Worm (Caenorhabditis elegans): ENCODE data around the gene C16E9.2.

The C16E9.2 gene

ce11 chrX:6934453-6934852 is 1.1 kb upstream of the C16E9.2 start:
- TF ChIP-seq nfya-1 (tag; optimal IDR thresholded peaks at IDR 0.05; ENCODE audit: insufficient read depth) = peak; percentile 97
- peak; percentile 63 for TF ChIP-seq lin-15B (tag; optimal IDR thresholded peaks at IDR 0.05)
- TF ChIP-seq sea-2 (GFP tag; optimal IDR thresholded peaks at IDR 0.05) = no peak
- no peak for TF ChIP-seq fos-1 (tag; optimal IDR thresholded peaks at IDR 0.05)
- no peak for TF ChIP-seq egl-27 (tag; optimal IDR thresholded peaks at IDR 0.05)
- TF ChIP-seq eor-1 (tag; optimal IDR thresholded peaks at IDR 0.05) = no peak
- no peak for TF ChIP-seq aly-2 (tag; optimal IDR thresholded peaks at IDR 0.05)
- no peak for TF ChIP-seq mml-1 (tag; optimal IDR thresholded peaks at IDR 0.05)
- TF ChIP-seq snpc-4 (tag; optimal IDR thresholded peaks at IDR 0.05) = peak; percentile 39
- no peak for TF ChIP-seq zag-1 (tag; optimal IDR thresholded peaks at IDR 0.05)
- TF ChIP-seq lsy-12 (tag; optimal IDR thresholded peaks at IDR 0.05) = no peak
- TF ChIP-seq elt-2 (tag; optimal IDR thresholded peaks at IDR 0.05) = peak; percentile 32
- no peak for TF ChIP-seq mdl-1 (tag; optimal IDR thresholded peaks at IDR 0.05)
- TF ChIP-seq unc-62 (GFP tag; optimal IDR thresholded peaks at IDR 0.05) = no peak
- TF ChIP-seq nhr-67 (tag; optimal IDR thresholded peaks at IDR 0.05) = no peak
- no peak for TF ChIP-seq ztf-11 (tag; optimal IDR thresholded peaks at IDR 0.05)
- TF ChIP-seq pha-4 (tag; optimal IDR thresholded peaks at IDR 0.05) = peak; percentile 93
- peak; percentile 45 for TF ChIP-seq nhr-23 (tag; optimal IDR thresholded peaks at IDR 0.05)
- TF ChIP-seq ama-1 (optimal IDR thresholded peaks at IDR 0.05) = no peak
- TF ChIP-seq ztf-4 (tag; optimal IDR thresholded peaks at IDR 0.05) = no peak
- no peak for TF ChIP-seq nhr-11 (tag; optimal IDR thresholded peaks at IDR 0.05)
- TF ChIP-seq elt-1 (tag; optimal IDR thresholded peaks at IDR 0.05) = no peak
- peak; percentile 14 for TF ChIP-seq pqm-1 (tag; optimal IDR thresholded peaks at IDR 0.05)
- peak; percentile 31 for TF ChIP-seq lin-39 (tag; optimal IDR thresholded peaks at IDR 0.05)
- TF ChIP-seq ceh-16 (tag; optimal IDR thresholded peaks at IDR 0.05) = no peak
- TF ChIP-seq nhr-77 (tag; optimal IDR thresholded peaks at IDR 0.05) = no peak
- TF ChIP-seq ZK546.5 (tag; optimal IDR thresholded peaks at IDR 0.05) = no peak
- peak; percentile 88 for TF ChIP-seq egl-5 (tag; optimal IDR thresholded peaks at IDR 0.05)
- TF ChIP-seq elt-3 (tag; optimal IDR thresholded peaks at IDR 0.05) = no peak
- peak; percentile 19 for TF ChIP-seq fkh-10 (GFP tag; optimal IDR thresholded peaks at IDR 0.05)
- TF ChIP-seq hmg-11 (tag; optimal IDR thresholded peaks at IDR 0.05) = peak; percentile 27
- TF ChIP-seq ceh-28 (tag; optimal IDR thresholded peaks at IDR 0.05) = no peak
- no peak for TF ChIP-seq nhr-28 (tag; optimal IDR thresholded peaks at IDR 0.05)
- TF ChIP-seq nhr-12 (tag; optimal IDR thresholded peaks at IDR 0.05) = no peak
- no peak for TF ChIP-seq daf-12 (tag; optimal IDR thresholded peaks at IDR 0.05)

- TF ChIP-seq snpc-4 (tag; optimal IDR thresholded peaks at IDR 0.05) (no peak), ceh-82 (tag; optimal IDR thresholded peaks at IDR 0.05) (no peak), nhr-237 (tag; optimal IDR thresholded peaks at IDR 0.05) (no peak), nhr-67 (tag; optimal IDR thresholded peaks at IDR 0.05) (no peak), zag-1 (tag; optimal IDR thresholded peaks at IDR 0.05) (no peak), ama-1 (optimal IDR thresholded peaks at IDR 0.05) (no peak), nhr-23 (tag; optimal IDR thresholded peaks at IDR 0.05) (no peak), ceh-28 (tag; optimal IDR thresholded peaks at IDR 0.05) (no peak), jun-1 (tag; optimal IDR thresholded peaks at IDR 0.05) (no peak), nhr-77 (tag; optimal IDR thresholded peaks at IDR 0.05) (no peak), unc-62 (GFP tag; optimal IDR thresholded peaks at IDR 0.05) (no peak), lin-15B (tag; optimal IDR thresholded peaks at IDR 0.05) (no peak), pha-4 (tag; optimal IDR thresholded peaks at IDR 0.05) (no peak), nhr-12 (tag; optimal IDR thresholded peaks at IDR 0.05) (no peak), skn-1 (tag; optimal IDR thresholded peaks at IDR 0.05) (no peak)
Measured at ce11 chrX:6937742-6938141, 2.2 kb downstream of the C16E9.2 start.

ce11 chrX:6939917-6940316 is 4.4 kb downstream of the C16E9.2 start, which contains the start of gene C16E9.1:
C16E9.1 (plus strand) TSS chrX:6940217.
- TF ChIP-seq tbx-2 (tag; optimal IDR thresholded peaks at IDR 0.05) (no peak), ztf-11 (tag; optimal IDR thresholded peaks at IDR 0.05) (no peak), unc-62 (GFP tag; optimal IDR thresholded peaks at IDR 0.05) (no peak), nhr-67 (tag; optimal IDR thresholded peaks at IDR 0.05) (no peak), zag-1 (tag; optimal IDR thresholded peaks at IDR 0.05) (no peak), pqm-1 (tag; optimal IDR thresholded peaks at IDR 0.05) (no peak)
